Worm (Caenorhabditis elegans) whole organism, L1 larva: ENCODE measurements around the gene T05H10.1.
A peak's percentile ranks its signal among the peaks of the same experiment; 100 is the strongest.

ENCODE experiments used
- C34B4.2 ChIP-seq: sonication (generic microtip); optimal IDR thresholded peaks from 2 replicates; lab custom pipeline; 2017; ENCODE audit warnings: mild to moderate bottlenecking, missing genetic modification characterization, missing compliant biosample characterization
- aha-1 ChIP-seq: fragments of 150-350 bp; optimal IDR thresholded peaks from 2 replicates; lab custom pipeline; 2014; ENCODE audit warnings: missing biosample characterization, missing genetic modification characterization
- aly-2 ChIP-seq: fragments of 150-350 bp; optimal IDR thresholded peaks from 2 replicates; lab custom pipeline; 2014; ENCODE audit warnings: missing biosample characterization, missing genetic modification characterization
- blmp-1 ChIP-seq: fragments of 150-350 bp; optimal IDR thresholded peaks from 2 replicates; lab custom pipeline; 2014; ENCODE audit warnings: missing biosample characterization, missing genetic modification characterization
- ceh-82 ChIP-seq, 3 experiments: fragments of 150-350 bp in 1 of 3; sonication (generic microtip) in 2 of 3; optimal IDR thresholded peaks; 2 replicates each; lab custom pipeline; 2014 to 2017; ENCODE audit warnings: missing biosample characterization in 3 of 3, missing genetic modification characterization in 3 of 3
- ceh-88 ChIP-seq: fragments of 200-800 bp; sonication (Bioruptor generic); IDR thresholded peaks from 2 replicates; pipeline ENCODE4 v1.3.6; 2022; ENCODE audit warnings: missing genetic modification characterization, missing compliant biosample characterization
- dsc-1 ChIP-seq: sonication (generic microtip); optimal IDR thresholded peaks from 2 replicates; lab custom pipeline; 2016; ENCODE audit warnings: mild to moderate bottlenecking, missing genetic modification characterization, missing compliant biosample characterization
- efl-1 ChIP-seq, 4 experiments: fragments of 150-350 bp; optimal IDR thresholded peaks in 3 of 4; peaks in 1 of 4; 1 replicate in 1 of 4; 2 replicates in 3 of 4; lab custom pipeline; 2014; ENCODE audit warnings: missing biosample characterization in 2 of 4, missing genetic modification characterization in 2 of 4, missing genetic modification reagents in 2 of 4
- efl-3 ChIP-seq: fragments of 200-800 bp; sonication (Bioruptor generic); optimal IDR thresholded peaks from 2 replicates; lab custom pipeline; 2018; ENCODE audit warnings: mild to moderate bottlenecking, missing genetic modification characterization, missing compliant biosample characterization
- egl-13 ChIP-seq: sonication (generic microtip); optimal IDR thresholded peaks from 2 replicates; lab custom pipeline; 2016; ENCODE audit warnings: missing genotype, missing genetic modification reagents, missing genetic modification characterization, missing compliant biosample characterization
- egl-27 ChIP-seq, 2 experiments: fragments of 150-350 bp in 1 of 2; sonication (generic microtip); optimal IDR thresholded peaks; 3 replicates each; lab custom pipeline; 2017 to 2018; ENCODE audit warnings: missing biosample characterization in 2 of 2, missing genetic modification characterization in 2 of 2, missing genetic modification reagents in 2 of 2
- fkh-10 ChIP-seq: sonication (generic microtip); optimal IDR thresholded peaks from 2 replicates; lab custom pipeline; 2017; ENCODE audit warnings: missing biosample characterization, missing genetic modification reagents, missing genetic modification characterization
- fkh-8 ChIP-seq: sonication (generic microtip); optimal IDR thresholded peaks from 2 replicates; lab custom pipeline; 2016; ENCODE audit warnings: mild to moderate bottlenecking, missing genetic modification characterization, missing compliant biosample characterization
- fos-1 ChIP-seq: fragments of 150-350 bp; optimal IDR thresholded peaks from 2 replicates; lab custom pipeline; 2014; ENCODE audit warnings: missing biosample characterization, missing genetic modification characterization
- grh-1 ChIP-seq: fragments of 200-800 bp; sonication (Bioruptor generic); IDR thresholded peaks from 2 replicates; pipeline ENCODE4 v1.3.6; 2022; ENCODE audit warnings: missing genetic modification reagents, missing genetic modification characterization, missing compliant biosample characterization
- hlh-4 ChIP-seq: sonication (generic microtip); optimal IDR thresholded peaks from 2 replicates; lab custom pipeline; 2016; ENCODE audit warnings: mild to moderate bottlenecking, missing genetic modification characterization, missing compliant biosample characterization
- jun-1 ChIP-seq: fragments of 150-350 bp; optimal IDR thresholded peaks from 2 replicates; lab custom pipeline; 2014; ENCODE audit warnings: missing biosample characterization, missing genetic modification reagents, missing genetic modification characterization
- lin-13 ChIP-seq: fragments of 150-350 bp; optimal IDR thresholded peaks from 2 replicates; lab custom pipeline; 2014; ENCODE audit warnings: missing biosample characterization, missing genetic modification reagents, missing genetic modification characterization
- lin-14 ChIP-seq: fragments of 200-800 bp; sonication (Bioruptor generic); optimal IDR thresholded peaks from 2 replicates; lab custom pipeline; 2018; ENCODE audit warnings: mild to moderate bottlenecking, missing genetic modification characterization, moderate library complexity, missing compliant biosample characterization
- mab-9 ChIP-seq: fragments of 200-800 bp; sonication (Bioruptor generic); IDR thresholded peaks from 2 replicates; pipeline ENCODE4 v1.3.6; 2022; ENCODE audit warnings: missing genetic modification reagents, missing genetic modification characterization, missing compliant biosample characterization
- mdl-1 ChIP-seq, 2 experiments: fragments of 150-350 bp; optimal IDR thresholded peaks; 2 replicates each; lab custom pipeline; 2014 to 2017; ENCODE audit warnings: missing biosample characterization in 2 of 2, missing genetic modification characterization in 2 of 2, inconsistent platforms in 1 of 2
- mef-2 ChIP-seq: fragments of 150-350 bp; optimal IDR thresholded peaks from 2 replicates; lab custom pipeline; 2014; ENCODE audit warnings: missing biosample characterization, missing genetic modification characterization
- nhr-11 ChIP-seq: fragments of 150-350 bp; optimal IDR thresholded peaks from 2 replicates; lab custom pipeline; 2014; ENCODE audit warnings: missing biosample characterization, missing genetic modification characterization
- nhr-12 ChIP-seq: sonication (generic microtip); optimal IDR thresholded peaks from 2 replicates; lab custom pipeline; 2017; ENCODE audit warnings: missing biosample characterization, missing genetic modification characterization
- nhr-19 ChIP-seq: fragments of 200-800 bp; sonication (Bioruptor generic); conservative IDR thresholded peaks from 2 replicates; pipeline ENCODE4 v1.3.6; 2022; ENCODE audit warnings: missing genetic modification characterization, missing compliant biosample characterization
- nhr-237 ChIP-seq: fragments of 150-350 bp; optimal IDR thresholded peaks from 2 replicates; lab custom pipeline; 2014; ENCODE audit warnings: missing biosample characterization, missing genetic modification characterization
- nhr-28 ChIP-seq: fragments of 150-350 bp; optimal IDR thresholded peaks from 2 replicates; lab custom pipeline; 2014; ENCODE audit warnings: missing biosample characterization, missing genetic modification characterization
- nhr-47 ChIP-seq: sonication (generic microtip); optimal IDR thresholded peaks from 2 replicates; lab custom pipeline; 2016; ENCODE audit warnings: mild to moderate bottlenecking, missing genetic modification characterization, moderate library complexity, missing compliant biosample characterization
- nhr-71 ChIP-seq: sonication (generic microtip); optimal IDR thresholded peaks from 2 replicates; lab custom pipeline; 2016; ENCODE audit warnings: mild to moderate bottlenecking, missing genetic modification characterization, moderate library complexity, missing compliant biosample characterization
- nhr-76 ChIP-seq: sonication (generic microtip); optimal IDR thresholded peaks from 2 replicates; lab custom pipeline; 2017; ENCODE audit warnings: missing biosample characterization, missing genetic modification characterization
- nhr-84 ChIP-seq: sonication (generic microtip); optimal IDR thresholded peaks from 2 replicates; lab custom pipeline; 2017; ENCODE audit warnings: missing biosample characterization, missing genetic modification characterization
- nhr-90 ChIP-seq: sonication (generic microtip); optimal IDR thresholded peaks from 2 replicates; lab custom pipeline; 2016; ENCODE audit warnings: mild to moderate bottlenecking, missing genetic modification characterization, missing compliant biosample characterization; ENCODE audit not compliant: poor library complexity
- pag-3 ChIP-seq: sonication (generic microtip); optimal IDR thresholded peaks from 2 replicates; lab custom pipeline; 2017; ENCODE audit warnings: missing genetic modification characterization, mild to moderate bottlenecking, missing compliant biosample characterization, antibody characterized with exemption, borderline replicate concordance; ENCODE audit not compliant: insufficient read depth
- pax-3 ChIP-seq: fragments of 200-800 bp; sonication (Bioruptor generic); optimal IDR thresholded peaks from 2 replicates; lab custom pipeline; 2018; ENCODE audit warnings: mild to moderate bottlenecking, missing genetic modification characterization, moderate library complexity, missing compliant biosample characterization
- rnt-1 ChIP-seq: sonication (generic microtip); optimal IDR thresholded peaks from 2 replicates; lab custom pipeline; 2016; ENCODE audit warnings: mild to moderate bottlenecking, missing genetic modification characterization, moderate library complexity, missing compliant biosample characterization
- skn-1 ChIP-seq: fragments of 150-350 bp; optimal IDR thresholded peaks from 2 replicates; lab custom pipeline; 2014; ENCODE audit warnings: missing biosample characterization, missing genetic modification characterization
- snu-23 ChIP-seq: sonication (generic microtip); optimal IDR thresholded peaks from 2 replicates; lab custom pipeline; 2016; ENCODE audit warnings: missing genetic modification characterization, missing compliant biosample characterization
- sox-4 ChIP-seq: sonication (generic microtip); optimal IDR thresholded peaks from 2 replicates; lab custom pipeline; 2016; ENCODE audit warnings: missing genetic modification characterization, missing compliant biosample characterization
- sptf-1 ChIP-seq: fragments of 150-350 bp; optimal IDR thresholded peaks from 2 replicates; lab custom pipeline; 2014; ENCODE audit warnings: missing biosample characterization, missing genetic modification characterization
- unc-62 ChIP-seq: fragments of 150-350 bp; optimal IDR thresholded peaks from 2 replicates; lab custom pipeline; 2014; ENCODE audit warnings: missing biosample characterization, missing genetic modification reagents, missing genetic modification characterization
- ztf-11 ChIP-seq, 2 experiments: sonication (generic microtip); optimal IDR thresholded peaks; 2 replicates each; lab custom pipeline; 2016 to 2017; ENCODE audit warnings: missing genetic modification characterization in 2 of 2, missing biosample characterization in 1 of 2, missing compliant biosample characterization in 1 of 2
- ztf-4 ChIP-seq: fragments of 150-350 bp; optimal IDR thresholded peaks from 2 replicates; lab custom pipeline; 2014; ENCODE audit warnings: missing biosample characterization, missing genetic modification characterization

T05H10.1 gene

DNA sequence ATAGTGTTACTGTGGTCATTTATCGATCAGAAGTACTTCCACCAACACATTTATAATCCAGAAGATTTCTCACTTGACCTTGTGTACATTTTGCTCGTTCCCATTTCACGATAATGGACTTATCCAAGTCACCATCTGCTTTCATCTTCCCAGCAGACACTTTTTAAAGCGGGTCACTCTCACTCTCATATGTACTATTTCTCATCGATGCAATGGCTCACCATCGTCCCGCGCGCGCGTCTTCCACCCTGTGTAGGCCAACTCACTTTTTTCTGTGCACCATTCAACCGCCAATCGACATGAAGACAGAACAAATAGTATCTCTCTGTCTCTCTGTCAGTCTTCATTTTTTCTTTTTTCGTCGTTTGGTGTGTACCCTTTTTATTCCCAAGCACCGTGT, 9.8 kb downstream of the T05H10.1 start:
- TF ChIP-seq sox-4: no peak
- no peak for TF ChIP-seq nhr-76 (tag; lab: Kevin White, UChicago)
- no peak for TF ChIP-seq aly-2 (tag; lab: Kevin White, UChicago)

DNA sequence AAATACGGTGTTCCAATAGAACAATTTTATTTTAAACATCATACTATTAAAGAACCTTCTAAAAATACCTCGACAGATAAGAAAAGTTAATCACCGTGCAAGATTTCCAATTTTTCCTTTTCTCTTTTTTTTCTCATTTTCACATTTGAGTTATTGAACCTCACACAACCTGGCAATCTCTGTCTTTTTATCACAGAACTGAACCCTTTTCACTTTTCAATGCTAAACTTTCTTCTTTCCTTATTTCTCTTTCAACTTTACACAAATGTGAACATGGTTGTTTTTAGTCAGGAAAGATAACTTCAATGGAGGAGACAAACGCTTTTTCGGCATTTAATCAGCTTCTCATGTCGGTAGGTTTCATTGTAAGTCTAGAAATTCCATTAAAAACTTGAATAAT, 10.5 kb downstream of the T05H10.1 start, which contains the start of gene T05H10.4:
Gene T05H10.4, plus strand, starts transcription at position 301 of the 400 bp plus-strand sequence.
- TF ChIP-seq unc-62 (GFP tag; lab: Kevin White, UChicago): no peak
- peak; percentile 53 for TF ChIP-seq blmp-1 (tag; lab: Kevin White, UChicago)
- TF ChIP-seq lin-13: no peak
- TF ChIP-seq, all 84 proteins: peak for 1

DNA sequence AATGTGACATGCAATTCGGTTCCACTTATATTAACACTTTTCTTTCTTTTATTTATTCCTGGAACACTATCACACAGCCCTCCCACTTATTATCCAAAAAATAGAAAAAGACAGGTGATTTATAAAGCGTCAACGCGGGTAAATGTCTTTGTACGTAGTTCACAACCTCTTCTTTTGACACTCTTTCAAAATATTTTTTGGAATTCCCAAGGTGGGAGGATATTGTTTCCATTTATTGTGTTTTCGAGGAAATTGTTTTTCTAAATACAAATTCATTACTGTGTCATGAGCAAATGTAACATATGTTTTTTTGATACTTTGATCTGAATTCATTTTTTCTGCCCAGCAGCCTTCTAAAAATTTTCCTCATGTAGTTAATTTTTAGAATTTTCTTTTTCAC, 15.5 kb downstream of the T05H10.1 start:
- TF ChIP-seq ceh-88 (no peak), ztf-4 (tag; lab: Kevin White, UChicago) (no peak), fkh-8 (peak; percentile 54), nhr-71 (tag; lab: Kevin White, UChicago) (peak; percentile 41), dsc-1 (tag; lab: Kevin White, UChicago) (peak; percentile 45), nhr-47 (tag; lab: Kevin White, UChicago) (peak; percentile 12), nhr-237 (tag; lab: Kevin White, UChicago) (no peak), blmp-1 (tag; lab: Kevin White, UChicago) (no peak), aly-2 (tag; lab: Kevin White, UChicago) (no peak), hlh-4 (peak; percentile 52), nhr-84 (tag; lab: Kevin White, UChicago) (no peak), nhr-19 (no peak)

DNA sequence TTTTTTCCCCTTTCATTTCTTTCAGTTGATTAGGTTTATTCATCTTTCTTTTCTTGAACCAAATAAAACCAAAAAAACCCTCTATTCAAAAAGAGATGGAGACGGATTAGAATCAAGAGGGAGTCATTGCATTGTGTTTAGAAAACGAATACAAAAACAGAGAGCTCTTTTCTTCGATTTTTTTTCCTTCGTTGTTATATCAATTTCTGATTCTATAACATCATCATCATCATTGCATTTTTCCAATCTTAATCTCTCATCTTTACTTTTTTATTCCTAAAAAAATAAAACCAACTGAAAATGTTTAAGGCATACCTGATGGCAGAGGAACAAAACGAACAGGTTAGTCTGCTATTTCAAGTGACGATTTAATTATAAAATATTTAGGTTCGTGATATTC, 16.4 kb downstream of the T05H10.1 start, which contains the start of gene T05H10.8:
Gene T05H10.8, plus strand, starts transcription at position 301 of the 400 bp plus-strand sequence.
- TF ChIP-seq mab-9 (GFP tag; lab: Robert Waterston, UW) (no peak), fkh-10 (no peak), ceh-82 (tag; optimal IDR thresholded peaks at IDR 0.05; lab: Kevin White, UChicago) (no peak), dsc-1 (tag; lab: Kevin White, UChicago) (peak; percentile 20), aha-1 (tag; lab: Kevin White, UChicago) (no peak), sptf-1 (tag; lab: Kevin White, UChicago) (no peak), egl-27 (tag; optimal IDR thresholded peaks at IDR 0.05; lab: Kevin White, UChicago) (no peak)

DNA sequence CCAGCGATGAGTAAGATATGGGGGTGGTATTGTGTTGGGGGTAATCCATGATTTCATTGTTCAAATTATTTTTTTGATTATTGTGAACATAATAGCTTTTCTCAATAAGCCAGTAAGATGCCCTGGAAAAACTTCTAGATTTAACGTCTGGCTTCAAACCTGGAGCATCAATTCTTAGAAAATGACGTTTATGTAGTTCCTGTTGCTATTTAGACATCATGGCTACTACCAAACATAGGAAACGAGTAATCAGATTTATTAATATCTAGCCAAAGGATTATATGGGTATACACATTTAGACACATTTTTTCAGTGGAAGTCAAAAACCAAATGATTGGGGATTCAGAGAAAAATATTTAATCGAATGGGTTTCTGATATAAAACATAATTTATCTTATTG, 17.1 kb downstream of the T05H10.1 start:
- peak; percentile 55 for TF ChIP-seq nhr-47 (tag; lab: Kevin White, UChicago)
- TF ChIP-seq grh-1 (GFP tag; lab: Robert Waterston, UW): no peak
- peak; percentile 47 for TF ChIP-seq fkh-8
- peak; percentile 64 for TF ChIP-seq egl-13 (tag; lab: Kevin White, UChicago)
- TF ChIP-seq nhr-71 (tag; lab: Kevin White, UChicago): peak; percentile 41
- peak; percentile 66 for TF ChIP-seq nhr-11 (tag; lab: Kevin White, UChicago)
- no peak for TF ChIP-seq pag-3 (tag; lab: Kevin White, UChicago)
- TF ChIP-seq dsc-1 (tag; lab: Kevin White, UChicago): peak; percentile 95

DNA sequence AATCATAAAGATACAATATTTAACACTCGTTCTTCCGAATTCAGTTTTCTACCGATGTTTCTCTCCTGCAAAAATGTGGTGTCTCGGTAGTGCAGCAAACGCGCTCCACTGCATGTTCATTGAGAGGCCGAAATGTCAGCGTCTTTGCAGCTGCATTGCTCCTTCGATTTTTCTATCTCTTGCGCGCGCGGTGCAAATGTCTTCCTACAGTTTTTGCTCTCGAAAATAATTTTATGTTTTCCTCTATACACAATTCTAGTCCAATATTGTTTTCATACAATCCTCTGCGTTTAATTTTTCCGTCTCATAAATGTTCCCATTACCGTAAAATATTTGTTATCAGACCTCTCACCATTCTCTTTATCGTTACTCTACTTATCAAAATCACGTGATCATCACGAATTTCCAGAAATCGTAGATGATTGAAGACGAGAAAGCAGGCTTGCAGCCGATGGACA, 20.0 kb downstream of the T05H10.1 start, which contains the start of gene ufd-2:
Gene ufd-2, plus strand, starts transcription at position 408 of the 458 bp plus-strand sequence.
- TF ChIP-seq snu-23 (GFP tag; lab: Kevin White, UChicago) (peak; percentile 65), efl-3 (no peak), ztf-11 (tag; optimal IDR thresholded peaks at IDR 0.05; lab: Kevin White, UChicago) (peak in 1 of 2 experiments; percentile 25), mef-2 (no peak), lin-14 (GFP tag; lab: Kevin White, UChicago) (peak; percentile 80), nhr-28 (tag; lab: Kevin White, UChicago) (no peak), C34B4.2 (no peak), jun-1 (tag; lab: Kevin White, UChicago) (peak; percentile 50), nhr-71 (tag; lab: Kevin White, UChicago) (peak; percentile 74), mdl-1 (tag; optimal IDR thresholded peaks at IDR 0.05; lab: Kevin White, UChicago) (peak in 1 of 2 experiments; percentile 35), rnt-1 (tag; lab: Kevin White, UChicago) (peak; percentile 86), efl-1 (optimal IDR thresholded peaks at IDR 0.05; lab: Kevin White, UChicago) (peak; percentile 77 to 81), efl-1 (GFP tag; optimal IDR thresholded peaks at IDR 0.05 in 1 of 2; lab: Kevin White, UChicago) (peak; percentile 70 to 96), skn-1 (tag; lab: Kevin White, UChicago) (peak; percentile 89), fos-1 (tag; lab: Kevin White, UChicago) (peak; percentile 17), nhr-90 (tag; lab: Kevin White, UChicago) (peak; percentile 60), nhr-76 (tag; lab: Kevin White, UChicago) (no peak), nhr-12 (tag; lab: Kevin White, UChicago) (no peak), pax-3 (tag; lab: Kevin White, UChicago) (peak; percentile 60), dsc-1 (tag; lab: Kevin White, UChicago) (peak; percentile 30)
